Worm (Caenorhabditis elegans): ENCODE results near the gene srv-5.

srv-5 gene

ce11 chrX:4265283-4265907 is 13.2 kb downstream of the srv-5 start, which contains the start of gene coel-1 (continued):
- TF ChIP-seq hsf-1 (GFP tag; IDR thresholded peaks at IDR 0.05) = no peak
- TF ChIP-seq sea-2 (GFP tag; IDR thresholded peaks at IDR 0.05) = no peak
- TF ChIP-seq unc-130 (GFP tag; optimal IDR thresholded peaks at IDR 0.05) = no peak
- TF ChIP-seq K11D2.4 (GFP tag; IDR thresholded peaks at IDR 0.05) = peak; percentile 50; the same call in 1 of the 2 replicates
- no peak for TF ChIP-seq dpl-1 (GFP tag; optimal IDR thresholded peaks at IDR 0.05)
- no peak for TF ChIP-seq T26A5.8 (tag; optimal IDR thresholded peaks at IDR 0.05)
- TF ChIP-seq mxl-1 (tag; optimal IDR thresholded peaks at IDR 0.05) = no peak
- TF ChIP-seq dpff-1 (tag; optimal IDR thresholded peaks at IDR 0.05) = no peak
- no peak for TF ChIP-seq Y56A3A.18 (GFP tag; IDR thresholded peaks at IDR 0.05)
- no peak for TF ChIP-seq rec-8 (tag; optimal IDR thresholded peaks at IDR 0.05)
- TF ChIP-seq nhr-90 (tag; optimal IDR thresholded peaks at IDR 0.05) = peak; percentile 3
- no peak for TF ChIP-seq nfya-2 (GFP tag; IDR thresholded peaks at IDR 0.05)
- no peak for TF ChIP-seq lin-54 (GFP tag; optimal IDR thresholded peaks at IDR 0.05)
- peak; percentile 52 for TF ChIP-seq nhr-80 (tag; optimal IDR thresholded peaks at IDR 0.05)
- TF ChIP-seq hlh-26 (GFP tag; conservative IDR thresholded peaks at IDR 0.05) = no peak
- peak; percentile 35 for TF ChIP-seq lin-40 (tag; optimal IDR thresholded peaks at IDR 0.05)
- TF ChIP-seq attf-3 (GFP tag; conservative IDR thresholded peaks at IDR 0.05) = no peak
- no peak for TF ChIP-seq nfya-1 (tag; optimal IDR thresholded peaks at IDR 0.05; ENCODE audit: borderline replicate concordance, insufficient read depth)
- no peak for TF ChIP-seq F57C9.4 (tag; optimal IDR thresholded peaks at IDR 0.05)
- no peak for TF ChIP-seq F39B2.1 (GFP tag; IDR thresholded peaks at IDR 0.05)
- peak; percentile 64; the same call in 1 of the 2 replicates for TF ChIP-seq hmg-1.2 (GFP tag; IDR thresholded peaks at IDR 0.05)
- TF ChIP-seq F22D6.2 (tag; optimal IDR thresholded peaks at IDR 0.05) = peak; percentile 3
- TF ChIP-seq hrde-1 (tag; optimal IDR thresholded peaks at IDR 0.05; ENCODE audit: borderline replicate concordance) = no peak
- TF ChIP-seq cebp-1 (GFP tag; IDR thresholded peaks at IDR 0.05) = no peak
- peak; percentile 60 for TF ChIP-seq cebp-1 (tag; optimal IDR thresholded peaks at IDR 0.05)
- TF ChIP-seq egrh-3 (GFP tag; IDR thresholded peaks at IDR 0.05) = peak; percentile 77
- peak; percentile 16 for TF ChIP-seq attf-5 (GFP tag; optimal IDR thresholded peaks at IDR 0.05)
- TF ChIP-seq chd-7 (tag; optimal IDR thresholded peaks at IDR 0.05) = no peak
- TF ChIP-seq somi-1 (GFP tag; optimal IDR thresholded peaks at IDR 0.05) = no peak
- TF ChIP-seq mes-4 (tag; optimal IDR thresholded peaks at IDR 0.05) = no peak
- TF ChIP-seq efl-1 (GFP tag; optimal IDR thresholded peaks at IDR 0.05) = no peak
- peak; percentile 52 for TF ChIP-seq ceh-27 (GFP tag; optimal IDR thresholded peaks at IDR 0.05)
- no peak for TF ChIP-seq K12H6.12 (tag; optimal IDR thresholded peaks at IDR 0.05)
- TF ChIP-seq bed-2 (GFP tag; IDR thresholded peaks at IDR 0.05) = 0 out of 2 replicates have a peak, but pooled peaks have one; percentile 26
- no peak for TF ChIP-seq die-1 (tag; optimal IDR thresholded peaks at IDR 0.05)
- TF ChIP-seq ztf-6 (GFP tag; IDR thresholded peaks at IDR 0.05) = no peak
- TF ChIP-seq tbp1 (GFP tag; optimal IDR thresholded peaks at IDR 0.05) = no peak
- TF ChIP-seq D2030.7 (GFP tag; IDR thresholded peaks at IDR 0.05) = no peak
- no peak for TF ChIP-seq let-607 (tag; optimal IDR thresholded peaks at IDR 0.05)
- no peak; the same call in 1 of the 2 replicates for TF ChIP-seq dox-1 (GFP tag; IDR thresholded peaks at IDR 0.05)
- TF ChIP-seq atf-7 (tag; optimal IDR thresholded peaks at IDR 0.05) = no peak
- TF ChIP-seq T07F8.4 (tag; optimal IDR thresholded peaks at IDR 0.05) = no peak
- TF ChIP-seq lag-1 (GFP tag; IDR thresholded peaks at IDR 0.05) = no peak
- TF ChIP-seq ztf-26 (tag; optimal IDR thresholded peaks at IDR 0.05) = no peak
- no peak for TF ChIP-seq F57A8.1 (GFP tag; optimal IDR thresholded peaks at IDR 0.05)
